Fruit fly (Drosophila melanogaster) whole organism, wandering third instar larva: Measurements from ENCODE around the gene f.

Experiments
- GATAd ChIP-seq: sonication (Bioruptor generic); optimal IDR thresholded peaks from 2 replicates; lab custom pipeline; 2016; ENCODE audit warnings: missing biosample characterization, missing genetic modification characterization
- h ChIP-seq: fragments of 200-800 bp; sonication (Bioruptor generic); optimal IDR thresholded peaks from 3 replicates; lab custom pipeline; 2016; ENCODE audit warnings: missing biosample characterization, mild to moderate bottlenecking, missing genetic modification characterization
- pan ChIP-seq: fragments of >200 bp; optimal IDR thresholded peaks from 2 replicates; lab custom pipeline; 2017
- psq ChIP-seq: fragments of 200-800 bp; sonication (Bioruptor generic); optimal IDR thresholded peaks from 3 replicates; lab custom pipeline; 2017; ENCODE audit warnings: missing biosample characterization, mild to moderate bottlenecking, missing genetic modification characterization, moderate library complexity

dm6 chrX:17215004-17215403 is 17.7 kb upstream of the f start, which contains the start of gene CG5162:
- no peak for TF ChIP-seq psq (GFP tag; lab: Kevin White, UChicago)
- TF ChIP-seq h, result no peak
- TF ChIP-seq pan, result no peak
- TF ChIP-seq GATAd (GFP tag; lab: Kevin White, UChicago), result no peak
